Fruit fly (Drosophila melanogaster) whole organism, embryonic: ENCODE results near the gene Eig71Ek.

Experiments used
- Bgb ChIP-seq: fragments of 200-800 bp; sonication (Bioruptor generic); IDR thresholded peaks from 2 replicates; pipeline ENCODE4 v1.3.6; 2022; ENCODE audit warnings: missing biosample characterization, missing genetic modification characterization; ENCODE audit not compliant: partially characterized antibody
- Blimp-1 ChIP-seq: fragments of 200-800 bp; sonication (Bioruptor generic); optimal IDR thresholded peaks from 3 replicates; lab custom pipeline; 2018; ENCODE audit warnings: missing biosample characterization, missing genetic modification characterization, mild to moderate bottlenecking, moderate library complexity, missing genetic modification reagents
- CG11398 ChIP-seq: fragments of 200-800 bp; sonication (Bioruptor generic); optimal IDR thresholded peaks from 2 replicates; lab custom pipeline; 2016; ENCODE audit warnings: missing biosample characterization, missing genetic modification characterization
- CG11723 ChIP-seq: fragments of 200-800 bp; sonication (Bioruptor generic); optimal IDR thresholded peaks from 2 replicates; lab custom pipeline; 2017; ENCODE audit warnings: missing biosample characterization, mild to moderate bottlenecking, missing genetic modification characterization
- CG12155 ChIP-seq: fragments of 200-800 bp; sonication (Bioruptor generic); optimal IDR thresholded peaks from 3 replicates; lab custom pipeline; 2016; ENCODE audit warnings: missing biosample characterization, missing genetic modification characterization
- CG12744 ChIP-seq: fragments of 200-800 bp; sonication (Bioruptor generic); optimal IDR thresholded peaks from 2 replicates; lab custom pipeline; 2016; ENCODE audit warnings: missing biosample characterization, missing genetic modification characterization
- CG13123 ChIP-seq: fragments of 200-800 bp; sonication (Bioruptor generic); optimal IDR thresholded peaks from 2 replicates; lab custom pipeline; 2016; ENCODE audit warnings: missing biosample characterization, missing genetic modification characterization
- CG13424 ChIP-seq: fragments of 200-800 bp; sonication (Bioruptor generic); optimal IDR thresholded peaks from 2 replicates; lab custom pipeline; 2019; ENCODE audit warnings: missing biosample characterization, mild to moderate bottlenecking, missing genetic modification characterization, moderate library complexity
- CG13775 ChIP-seq: fragments of 200-800 bp; sonication (Bioruptor generic); optimal IDR thresholded peaks from 3 replicates; lab custom pipeline; 2017; ENCODE audit warnings: missing biosample characterization, mild to moderate bottlenecking, missing genetic modification characterization
- CG17385 ChIP-seq: fragments of 200-800 bp; sonication (Bioruptor generic); optimal IDR thresholded peaks from 3 replicates; lab custom pipeline; 2018; ENCODE audit warnings: missing biosample characterization, mild to moderate bottlenecking, missing genetic modification characterization
- CG18011 ChIP-seq: fragments of 200-800 bp; sonication (Bioruptor generic); optimal IDR thresholded peaks from 2 replicates; lab custom pipeline; 2017; ENCODE audit warnings: missing biosample characterization, missing genetic modification characterization, mild to moderate bottlenecking, moderate library complexity, missing genotype
- CG2889 ChIP-seq: fragments of 200-800 bp; sonication (Bioruptor generic); IDR thresholded peaks from 3 replicates; pipeline ENCODE4 v1.3.6; 2022; ENCODE audit warnings: missing biosample characterization, missing genetic modification characterization
- CG7839 ChIP-seq: fragments of 200-800 bp; sonication (Bioruptor generic); optimal IDR thresholded peaks from 3 replicates; lab custom pipeline; 2018; ENCODE audit warnings: missing biosample characterization, mild to moderate bottlenecking, missing genetic modification characterization, moderate library complexity
- CG7928 ChIP-seq: fragments of 200-800 bp; sonication (Bioruptor generic); optimal IDR thresholded peaks from 2 replicates; lab custom pipeline; 2017; ENCODE audit warnings: missing biosample characterization, mild to moderate bottlenecking, missing genetic modification characterization
- CG8089 ChIP-seq: fragments of 200-800 bp; sonication (Bioruptor generic); optimal IDR thresholded peaks from 3 replicates; lab custom pipeline; 2016; ENCODE audit warnings: missing biosample characterization, missing genetic modification characterization
- CG8388 ChIP-seq: fragments of 200-800 bp; sonication (Bioruptor generic); optimal IDR thresholded peaks from 2 replicates; lab custom pipeline; 2019; ENCODE audit warnings: missing biosample characterization, mild to moderate bottlenecking, missing genetic modification characterization, moderate library complexity
- CG8478 ChIP-seq: fragments of >200 bp; optimal IDR thresholded peaks from 2 replicates; lab custom pipeline; 2018
- Camta ChIP-seq: fragments of 200-800 bp; sonication (Bioruptor generic); optimal IDR thresholded peaks from 2 replicates; lab custom pipeline; 2016; ENCODE audit warnings: missing biosample characterization, missing genetic modification characterization
- D19A ChIP-seq: fragments of 200-800 bp; optimal IDR thresholded peaks from 3 replicates; lab custom pipeline; 2019; ENCODE audit warnings: missing biosample characterization, mild to moderate bottlenecking, missing genetic modification characterization, moderate library complexity
- Elba2 ChIP-seq: fragments of 200-800 bp; sonication (Bioruptor generic); optimal IDR thresholded peaks from 3 replicates; lab custom pipeline; 2016; ENCODE audit warnings: missing biosample characterization, missing genetic modification characterization
- Ets65A ChIP-seq: fragments of 200-800 bp; sonication (Bioruptor generic); peaks from one replicate; lab custom pipeline; 2016; ENCODE audit warnings: missing biosample characterization, missing genetic modification characterization
- Hand ChIP-seq: fragments of 200-800 bp; sonication (Bioruptor generic); optimal IDR thresholded peaks from 2 replicates; lab custom pipeline; 2017; ENCODE audit warnings: mild to moderate bottlenecking, missing biosample characterization, missing genetic modification reagents, missing genetic modification characterization
- Hr39 ChIP-seq: fragments of >200 bp; optimal IDR thresholded peaks from 2 replicates; lab custom pipeline; 2017
- Lim3 ChIP-seq: fragments of 200-800 bp; sonication (Bioruptor generic); IDR thresholded peaks from 2 replicates; pipeline ENCODE4 v1.3.6; 2022; ENCODE audit warnings: missing biosample characterization, missing genetic modification characterization
- Mad ChIP-seq: fragments of 200-800 bp; sonication (Bioruptor generic); optimal IDR thresholded peaks from 2 replicates; lab custom pipeline; 2016; ENCODE audit warnings: missing biosample characterization, missing genetic modification characterization
- Med ChIP-seq: fragments of 200-800 bp; sonication (Bioruptor generic); peaks from one replicate; lab custom pipeline; 2016; ENCODE audit warnings: missing biosample characterization, missing genetic modification characterization, mild to moderate bottlenecking, inconsistent platforms, moderate library complexity
- Meics ChIP-seq: fragments of 200-800 bp; sonication (Bioruptor generic); optimal IDR thresholded peaks from 2 replicates; lab custom pipeline; 2017; ENCODE audit warnings: missing biosample characterization, mild to moderate bottlenecking, missing genetic modification characterization
- Optix ChIP-seq: fragments of 200-800 bp; sonication (Bioruptor generic); IDR thresholded peaks from 3 replicates; pipeline ENCODE4 v1.3.6; 2022; ENCODE audit warnings: missing biosample characterization, missing genetic modification characterization
- Ssrp ChIP-seq: fragments of 200-800 bp; sonication (Bioruptor generic); optimal IDR thresholded peaks from 2 replicates; lab custom pipeline; 2018; ENCODE audit warnings: missing biosample characterization, mild to moderate bottlenecking, missing genetic modification characterization, moderate library complexity
- Tbp ChIP-seq: fragments of >200 bp; optimal IDR thresholded peaks from 2 replicates; lab custom pipeline; 2018; ENCODE audit warnings: missing biosample characterization, missing genetic modification characterization
- Xrp1 ChIP-seq: fragments of 200-800 bp; sonication (Bioruptor generic); IDR thresholded peaks from 2 replicates; pipeline ENCODE4 v1.3.6; 2022; ENCODE audit warnings: missing biosample characterization, missing genetic modification characterization
- ash1 ChIP-seq: fragments of 200-800 bp; sonication (Bioruptor generic); optimal IDR thresholded peaks from 2 replicates; lab custom pipeline; 2018; ENCODE audit warnings: missing biosample characterization, mild to moderate bottlenecking, missing genetic modification characterization
- bbx ChIP-seq: fragments of 200-800 bp; sonication (Bioruptor generic); IDR thresholded peaks from 2 replicates; pipeline ENCODE4 v1.3.6; 2022; ENCODE audit warnings: missing biosample characterization, missing genetic modification characterization; ENCODE audit not compliant: partially characterized antibody
- cas ChIP-seq: fragments of 200-800 bp; sonication (Bioruptor generic); IDR thresholded peaks from 2 replicates; pipeline ENCODE4 v1.3.6; 2022; ENCODE audit warnings: missing biosample characterization, missing genetic modification characterization
- chm ChIP-seq: fragments of 200-800 bp; sonication (Bioruptor generic); IDR thresholded peaks from 2 replicates; pipeline ENCODE4 v1.3.6; 2022; ENCODE audit warnings: missing biosample characterization, missing genetic modification characterization
- crc ChIP-seq: fragments of 200-800 bp; sonication (Bioruptor generic); optimal IDR thresholded peaks from 2 replicates; lab custom pipeline; 2016; ENCODE audit warnings: missing biosample characterization, missing genetic modification characterization
- dmrt11E ChIP-seq: fragments of 200-800 bp; sonication (Bioruptor generic); optimal IDR thresholded peaks from 3 replicates; lab custom pipeline; 2018; ENCODE audit warnings: missing biosample characterization, mild to moderate bottlenecking, missing genetic modification characterization, moderate library complexity
- en ChIP-seq: fragments of 200-800 bp; sonication (Bioruptor generic); optimal IDR thresholded peaks from 2 replicates; lab custom pipeline; 2016; ENCODE audit warnings: missing biosample characterization, missing genetic modification characterization
- gsb ChIP-seq: fragments of 200-800 bp; sonication (Bioruptor generic); IDR thresholded peaks from 2 replicates; pipeline ENCODE4 v1.3.6; 2022; ENCODE audit warnings: missing biosample characterization, missing genetic modification characterization
- hb ChIP-seq: fragments of 200-800 bp; sonication (Bioruptor generic); IDR thresholded peaks from 3 replicates; pipeline ENCODE4 v1.3.6; 2022; ENCODE audit warnings: missing biosample characterization, missing genetic modification characterization; ENCODE audit not compliant: partially characterized antibody
- jigr1 ChIP-seq: fragments of 200-800 bp; sonication (Bioruptor generic); IDR thresholded peaks from 3 replicates; pipeline ENCODE4 v1.3.6; 2022; ENCODE audit warnings: missing biosample characterization, missing genetic modification characterization
- klu ChIP-seq: fragments of 200-800 bp; sonication (Bioruptor generic); IDR thresholded peaks from 2 replicates; pipeline ENCODE4 v1.3.6; 2022; ENCODE audit warnings: missing biosample characterization, missing genetic modification characterization
- kni ChIP-seq: fragments of 200-800 bp; sonication (Bioruptor generic); optimal IDR thresholded peaks from 3 replicates; lab custom pipeline; 2017; ENCODE audit warnings: mild to moderate bottlenecking, missing biosample characterization, missing genetic modification reagents, missing genetic modification characterization
- lilli ChIP-seq: fragments of 200-800 bp; sonication (Bioruptor generic); optimal IDR thresholded peaks from 3 replicates; lab custom pipeline; 2016; ENCODE audit warnings: missing biosample characterization, missing genetic modification characterization
- nmo ChIP-seq: fragments of 200-800 bp; sonication (Bioruptor generic); optimal IDR thresholded peaks from 2 replicates; lab custom pipeline; 2018; ENCODE audit warnings: missing biosample characterization, mild to moderate bottlenecking, missing genetic modification characterization, moderate library complexity
- scrt ChIP-seq: fragments of 200-800 bp; sonication (Bioruptor generic); optimal IDR thresholded peaks from 2 replicates; lab custom pipeline; 2018; ENCODE audit warnings: missing biosample characterization, mild to moderate bottlenecking, missing genetic modification characterization, moderate library complexity
- sna ChIP-seq: fragments of 200-800 bp; sonication (Bioruptor generic); IDR thresholded peaks from 2 replicates; pipeline ENCODE4 v1.3.6; 2022; ENCODE audit warnings: missing biosample characterization, missing genetic modification characterization; ENCODE audit not compliant: partially characterized antibody
- sr ChIP-seq: fragments of 200-800 bp; sonication (Bioruptor generic); IDR thresholded peaks from 3 replicates; pipeline ENCODE4 v1.3.6; 2022; ENCODE audit warnings: missing biosample characterization, missing genetic modification characterization
- tgo ChIP-seq: fragments of 200-800 bp; sonication (Bioruptor generic); IDR thresholded peaks from 3 replicates; pipeline ENCODE4 v1.3.6; 2022; ENCODE audit warnings: missing biosample characterization, missing genetic modification characterization
- trh ChIP-seq: fragments of 200-800 bp; sonication (Bioruptor generic); optimal IDR thresholded peaks from 2 replicates; lab custom pipeline; 2016; ENCODE audit warnings: missing biosample characterization, missing genetic modification characterization
- unc-4 ChIP-seq: fragments of 200-800 bp; sonication (Bioruptor generic); IDR thresholded peaks from 2 replicates; pipeline ENCODE4 v1.3.6; 2022; ENCODE audit warnings: missing biosample characterization, missing genetic modification characterization; ENCODE audit not compliant: partially characterized antibody

Eig71Ek gene

DNA sequence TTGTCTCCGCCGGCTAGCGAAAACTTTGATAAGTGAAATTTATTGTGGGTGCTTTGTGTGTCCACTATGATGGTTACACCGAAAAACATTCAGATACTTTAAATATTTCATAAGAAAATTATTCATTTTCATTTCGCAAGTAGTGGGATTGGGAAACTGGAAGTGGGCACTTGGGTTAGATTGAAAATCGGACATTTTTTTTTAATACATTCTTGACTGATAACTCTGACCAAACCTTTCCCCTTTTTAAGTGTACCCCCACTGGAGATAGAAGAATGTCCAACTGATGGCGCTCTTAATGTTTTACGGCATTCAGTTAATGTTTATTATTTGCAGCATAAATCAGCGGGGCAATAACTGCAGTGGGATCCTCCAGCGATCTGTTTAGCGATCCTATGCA lies 16.6 kb downstream of the Eig71Ek start (continued):
- no peak for TF ChIP-seq sna
- TF ChIP-seq Mad, result no peak
- no peak for TF ChIP-seq Hr39
- TF ChIP-seq CG13424 (tag; lab: Kevin White, UChicago), result no peak
- TF ChIP-seq hb (GFP tag; lab: Robert Waterston, UW), result no peak
- TF ChIP-seq lilli (GFP tag; lab: Kevin White, UChicago), result no peak
- no peak for TF ChIP-seq D19A
- no peak for TF ChIP-seq tgo
- TF ChIP-seq CG7928 (GFP tag; lab: Kevin White, UChicago), result no peak
- TF ChIP-seq CG18011 (GFP tag; lab: Kevin White, UChicago), result no peak
- TF ChIP-seq CG11398 (GFP tag; lab: Kevin White, UChicago), result no peak
- TF ChIP-seq bbx (GFP tag; lab: Robert Waterston, UW), result no peak
- TF ChIP-seq Tbp (GFP tag; lab: Kevin White, UChicago), result no peak
- TF ChIP-seq CG13123 (GFP tag; lab: Kevin White, UChicago), result no peak
- TF ChIP-seq CG12744 (GFP tag; lab: Kevin White, UChicago), result no peak
- no peak for TF ChIP-seq CG13775 (GFP tag; lab: Kevin White, UChicago)
- no peak for TF ChIP-seq scrt (GFP tag; lab: Kevin White, UChicago)
- no peak for TF ChIP-seq cas (GFP tag; lab: Robert Waterston, UW)
- no peak for TF ChIP-seq CG8089
- TF ChIP-seq Blimp-1, result peak; percentile 25
- no peak for TF ChIP-seq chm (GFP tag; lab: Robert Waterston, UW)
- TF ChIP-seq Xrp1, result 0 out of 2 replicates have a peak, but pooled peaks have one; percentile 21
- TF ChIP-seq trh (GFP tag; lab: Kevin White, UChicago), result no peak
- TF ChIP-seq Ets65A, result peak; percentile 94
- no peak for TF ChIP-seq klu (GFP tag; lab: Robert Waterston, UW)
- no peak for TF ChIP-seq CG12155 (GFP tag; lab: Kevin White, UChicago)
- no peak for TF ChIP-seq jigr1
- no peak for TF ChIP-seq ash1
- peak; percentile 22 for TF ChIP-seq Ssrp (tag; lab: Kevin White, UChicago)
- TF ChIP-seq gsb, result no peak
- no peak for TF ChIP-seq CG11723 (GFP tag; lab: Kevin White, UChicago)
- no peak for TF ChIP-seq kni (GFP tag; lab: Kevin White, UChicago)
- TF ChIP-seq Med (GFP tag; lab: Kevin White, UChicago), result peak; percentile 37
- TF ChIP-seq Optix (GFP tag; lab: Robert Waterston, UW), result no peak
- TF ChIP-seq CG17385 (GFP tag; lab: Kevin White, UChicago), result no peak
- TF ChIP-seq dmrt11E (tag; lab: Kevin White, UChicago), result no peak
- TF ChIP-seq Hand (GFP tag; lab: Kevin White, UChicago), result no peak
- no peak for TF ChIP-seq unc-4
- no peak for TF ChIP-seq Camta (GFP tag; lab: Kevin White, UChicago)
- no peak for TF ChIP-seq Bgb
- TF ChIP-seq Elba2 (GFP tag; lab: Kevin White, UChicago), result no peak
- TF ChIP-seq CG8478, result no peak
- no peak for TF ChIP-seq Lim3 (GFP tag; lab: Robert Waterston, UW)
- no peak for TF ChIP-seq sr
- no peak for TF ChIP-seq CG2889 (GFP tag; lab: Robert Waterston, UW)
- no peak for TF ChIP-seq crc (GFP tag; lab: Kevin White, UChicago)
- TF ChIP-seq CG8388 (GFP tag; lab: Kevin White, UChicago), result no peak
- no peak for TF ChIP-seq en (GFP tag; lab: Kevin White, UChicago)
- peak; percentile 29 for TF ChIP-seq CG7839 (tag; lab: Kevin White, UChicago)
- TF ChIP-seq nmo, result no peak
- TF ChIP-seq Meics (GFP tag; lab: Kevin White, UChicago), result no peak
